Worm (Caenorhabditis elegans) whole organism, young adult: ENCODE results near the gene T09F3.4.

Experiments
- ama-1 ChIP-seq, 3 experiments: fragments of 150-350 bp in 1 of 3; sonication (generic microtip) in 2 of 3; optimal IDR thresholded peaks; 2 replicates each; lab custom pipeline; 2014 to 2018; ENCODE audit warnings: missing biosample characterization in 2 of 3, missing genetic modification characterization in 2 of 3, missing genetic modification reagents in 2 of 3
- dox-1 ChIP-seq: fragments of 200-800 bp; sonication (Bioruptor generic); IDR thresholded peaks from 2 replicates; pipeline ENCODE4 v1.3.6; 2022; ENCODE audit warnings: missing genetic modification reagents, missing genetic modification characterization, missing compliant biosample characterization
- egl-18 ChIP-seq: fragments of 200-800 bp; sonication (Bioruptor generic); IDR thresholded peaks from 2 replicates; pipeline ENCODE4 v1.3.6; 2022; ENCODE audit warnings: missing genetic modification reagents, missing genetic modification characterization, missing compliant biosample characterization
- hlh-26 ChIP-seq: fragments of 200-800 bp; sonication (Bioruptor generic); conservative IDR thresholded peaks from 2 replicates; pipeline ENCODE4 v1.3.6; 2022; ENCODE audit warnings: missing genetic modification reagents, missing genetic modification characterization, missing compliant biosample characterization
- mcd-1 ChIP-seq: fragments of 200-800 bp; sonication (Bioruptor generic); IDR thresholded peaks from 2 replicates; pipeline ENCODE4 v1.3.6; 2022; ENCODE audit warnings: missing genetic modification reagents, missing genetic modification characterization, missing compliant biosample characterization
- nhr-179 ChIP-seq: sonication (generic microtip); optimal IDR thresholded peaks from 2 replicates; lab custom pipeline; 2016; ENCODE audit warnings: mild to moderate bottlenecking, missing genetic modification characterization, missing compliant biosample characterization

ce11 chrII:10390854-10391253, 4.7 kb upstream of the T09F3.4 start, which contains the start of the genes T09F3.2 and T09F3.7:
- TF ChIP-seq egl-18 (GFP tag; lab: Robert Waterston, UW) (no peak), ama-1 (optimal IDR thresholded peaks at IDR 0.05; lab: Kevin White, UChicago) (no peak), ama-1 (GFP tag; optimal IDR thresholded peaks at IDR 0.05; lab: Kevin White, UChicago) (no peak), dox-1 (GFP tag; lab: Robert Waterston, UW) (no peak), mcd-1 (GFP tag; lab: Robert Waterston, UW) (no peak), hlh-26 (GFP tag; lab: Robert Waterston, UW) (no peak), nhr-179 (tag; lab: Kevin White, UChicago) (no peak)
